Worm (Caenorhabditis elegans): ENCODE data around the gene fbxb-119.

The fbxb-119 gene

ce11 chrV:18346080-18346479, 27.7 kb downstream of the fbxb-119 start (continued):
- TF ChIP-seq mxl-3 (GFP tag; optimal IDR thresholded peaks at IDR 0.05) (peak; percentile 91), daf-19 (GFP tag; conservative IDR thresholded peaks at IDR 0.05) (no peak), F10B5.3 (tag; optimal IDR thresholded peaks at IDR 0.05) (no peak), unc-130 (GFP tag; optimal IDR thresholded peaks at IDR 0.05) (no peak), F44E2.7 (GFP tag; IDR thresholded peaks at IDR 0.05) (no peak), snpc-4 (tag; optimal IDR thresholded peaks at IDR 0.05) (no peak), zfp-2 (tag; optimal IDR thresholded peaks at IDR 0.05) (no peak), daf-16 (GFP tag; optimal IDR thresholded peaks at IDR 0.05) (peak in 1 of 2 experiments; percentile 72), daf-16 (tag; optimal IDR thresholded peaks at IDR 0.05) (peak; percentile 99), ceh-32 (tag; optimal IDR thresholded peaks at IDR 0.05; ENCODE audit: poor library complexity) (no peak), sdz-12 (GFP tag; optimal IDR thresholded peaks at IDR 0.05) (no peak), aha-1 (tag) (peak; percentile 80), vab-7 (GFP tag; IDR thresholded peaks at IDR 0.05) (no peak), daf-8 (GFP tag; IDR thresholded peaks at IDR 0.05) (no peak), nhr-41 (GFP tag; IDR thresholded peaks at IDR 0.05) (peak; percentile 36; the same call in 1 of the 2 replicates), ztf-7 (tag; optimal IDR thresholded peaks at IDR 0.05) (peak; percentile 34), set-16 (GFP tag; IDR thresholded peaks at IDR 0.05) (no peak), Y105C5A.15 (GFP tag; IDR thresholded peaks at IDR 0.05) (no peak), nhr-42 (GFP tag; IDR thresholded peaks at IDR 0.05) (no peak), ceh-20 (GFP tag; IDR thresholded peaks at IDR 0.05) (peak; percentile 76), ZK546.5 (tag; optimal IDR thresholded peaks at IDR 0.05) (no peak), lsy-2 (tag; optimal IDR thresholded peaks at IDR 0.05) (peak in 1 of 2 experiments; percentile 81), mxl-2 (GFP tag; conservative IDR thresholded peaks at IDR 0.05) (no peak), dmd-8 (GFP tag; IDR thresholded peaks at IDR 0.05) (no peak), duxl-1 (tag; optimal IDR thresholded peaks at IDR 0.05; ENCODE audit: poor library complexity) (peak; percentile 73), mdl-1 (tag; optimal IDR thresholded peaks at IDR 0.05) (peak in 1 of 2 experiments; percentile 75), Y5F2A.4 (GFP tag; optimal IDR thresholded peaks at IDR 0.05) (no peak), F49E8.2 (tag; optimal IDR thresholded peaks at IDR 0.05; ENCODE audit: borderline replicate concordance) (no peak), madf-5 (GFP tag; IDR thresholded peaks at IDR 0.05) (no peak)

- TF ChIP-seq fos-1 (tag; optimal IDR thresholded peaks at IDR 0.05) = no peak
- no peak for TF ChIP-seq zip-11 (GFP tag; IDR thresholded peaks at IDR 0.05)
- TF ChIP-seq unc-62 (GFP tag; optimal IDR thresholded peaks at IDR 0.05 in 1 of 2) = peak in 1 of 2 experiments; percentile 81
- TF ChIP-seq unc-62 (tag; optimal IDR thresholded peaks at IDR 0.05) = no peak
- no peak for TF ChIP-seq arid-1 (GFP tag; conservative IDR thresholded peaks at IDR 0.05)
Observed at ce11 chrV:18350046-18350445, 31.6 kb downstream of the fbxb-119 start, which contains the start of gene C08E8.3. Gene C08E8.3 (plus strand): TSS chrV:18350129.

- TF ChIP-seq dmd-9 (GFP tag; IDR thresholded peaks at IDR 0.05) (no peak), nhr-41 (GFP tag; IDR thresholded peaks at IDR 0.05) (no peak), ceh-20 (GFP tag; IDR thresholded peaks at IDR 0.05) (no peak), tra-1 (GFP tag; IDR thresholded peaks at IDR 0.05) (no peak), snpc-1.2 (GFP tag; IDR thresholded peaks at IDR 0.05) (no peak), ceh-28 (tag; optimal IDR thresholded peaks at IDR 0.05) (no peak)
Observed at ce11 chrV:18350721-18351120, 32.3 kb downstream of the fbxb-119 start, which contains the start of gene C08E8.11. Gene C08E8.11 (plus strand): TSS chrV:18351021.

- TF ChIP-seq snpc-1.2 (GFP tag; IDR thresholded peaks at IDR 0.05) (no peak), cey-2 (tag; optimal IDR thresholded peaks at IDR 0.05; ENCODE audit: borderline replicate concordance, insufficient read depth) (no peak), Y105C5A.15 (GFP tag; IDR thresholded peaks at IDR 0.05) (no peak), ztf-7 (tag; optimal IDR thresholded peaks at IDR 0.05) (no peak), lin-13 (GFP tag; optimal IDR thresholded peaks at IDR 0.05) (peak; percentile 20), F26F4.8 (GFP tag; conservative IDR thresholded peaks at IDR 0.05) (no peak), ama-1 (optimal IDR thresholded peaks at IDR 0.05) (no peak), saeg-2 (GFP tag; IDR thresholded peaks at IDR 0.05) (no peak), nhr-76 (tag; optimal IDR thresholded peaks at IDR 0.05) (no peak), lsy-2 (tag; optimal IDR thresholded peaks at IDR 0.05) (no peak), nhr-28 (tag; optimal IDR thresholded peaks at IDR 0.05) (peak; percentile 96), hlh-11 (tag; optimal IDR thresholded peaks at IDR 0.05) (no peak), daf-12 (tag; optimal IDR thresholded peaks at IDR 0.05) (no peak), T20F7.1 (GFP tag; optimal IDR thresholded peaks at IDR 0.05) (no peak)
Observed at ce11 chrV:18354299-18354698, 35.9 kb downstream of the fbxb-119 start.
